Fruit fly (Drosophila melanogaster): ENCODE results near the gene if.
A peak's percentile ranks its signal among the peaks of the same experiment; 100 is the strongest.

Gene if

dm6 chrX:16746824-16747223 lies 36.4 kb downstream of the if start:
- TF ChIP-seq CG8478 (optimal IDR thresholded peaks at IDR 0.05) (no peak), CTCF (optimal IDR thresholded peaks at IDR 0.05) (peak; percentile 87)

- TF ChIP-seq CG8478 (optimal IDR thresholded peaks at IDR 0.05) (no peak), CTCF (optimal IDR thresholded peaks at IDR 0.05) (no peak)
These were observed 37.3 kb downstream of the if start for dm6 chrX:16745942-16746341.

dm6 chrX:16744345-16744744 lies 38.9 kb downstream of the if start:
- TF ChIP-seq CG8478 (optimal IDR thresholded peaks at IDR 0.05) (no peak), CTCF (optimal IDR thresholded peaks at IDR 0.05) (no peak)

- TF ChIP-seq CG8478 (optimal IDR thresholded peaks at IDR 0.05) = no peak
- TF ChIP-seq CTCF (optimal IDR thresholded peaks at IDR 0.05) = no peak
These were observed 40.7 kb downstream of the if start, which contains the start of gene Twdlalpha for dm6 chrX:16742547-16742946. TSS of gene Twdlalpha (plus strand) at chrX:16742847.

- TF ChIP-seq CG8478 (optimal IDR thresholded peaks at IDR 0.05) = no peak
- TF ChIP-seq CTCF (optimal IDR thresholded peaks at IDR 0.05) = no peak
These were observed 42.6 kb downstream of the if start, which contains the start of gene CG32568 for dm6 chrX:16740606-16741005. TSS of gene CG32568 (plus strand) at chrX:16740906.

- TF ChIP-seq CG8478 (optimal IDR thresholded peaks at IDR 0.05) (no peak), CTCF (optimal IDR thresholded peaks at IDR 0.05) (no peak)
These were observed 45.4 kb downstream of the if start, which contains the start of gene TwdlZ for dm6 chrX:16737878-16738277. TSS of gene TwdlZ (plus strand) at chrX:16738178.

dm6 chrX:16736180-16736579 lies 47.1 kb downstream of the if start:
- TF ChIP-seq CTCF (optimal IDR thresholded peaks at IDR 0.05) (no peak), CG8478 (optimal IDR thresholded peaks at IDR 0.05) (no peak)

- no peak for TF ChIP-seq CTCF (optimal IDR thresholded peaks at IDR 0.05)
- no peak for TF ChIP-seq CG8478 (optimal IDR thresholded peaks at IDR 0.05)
These were observed 48.6 kb downstream of the if start, which contains the start of gene TwdlY for dm6 chrX:16734647-16735046. TSS of gene TwdlY (plus strand) at chrX:16734947.

dm6 chrX:16733244-16733643 lies 50.0 kb downstream of the if start:
- no peak for TF ChIP-seq CTCF (optimal IDR thresholded peaks at IDR 0.05)
- TF ChIP-seq CG8478 (optimal IDR thresholded peaks at IDR 0.05) = no peak

- TF ChIP-seq CG8478 (optimal IDR thresholded peaks at IDR 0.05) = no peak
- no peak for TF ChIP-seq CTCF (optimal IDR thresholded peaks at IDR 0.05)
These were observed 52.4 kb downstream of the if start, which contains the start of gene TwdlX for dm6 chrX:16730791-16731190. TSS of gene TwdlX (plus strand) at chrX:16731091.

dm6 chrX:16724544-16724943 lies 58.7 kb downstream of the if start:
- no peak for TF ChIP-seq CG8478 (optimal IDR thresholded peaks at IDR 0.05)
- no peak for TF ChIP-seq CTCF (optimal IDR thresholded peaks at IDR 0.05)

dm6 chrX:16723203-16724173 lies 59.7 kb downstream of the if start:
- TF ChIP-seq CTCF (optimal IDR thresholded peaks at IDR 0.05) (no peak), CG8478 (optimal IDR thresholded peaks at IDR 0.05) (no peak)

dm6 chrX:16721168-16721567 lies 62.1 kb downstream of the if start, which contains the start of the genes CG32572 and CG34325:
TSS of gene CG32572 (plus strand) at chrX:16721183.
TSS of gene CG34325 (minus strand) at chrX:16721411.
- TF ChIP-seq CTCF (optimal IDR thresholded peaks at IDR 0.05) (no peak), CG8478 (optimal IDR thresholded peaks at IDR 0.05) (no peak)

- TF ChIP-seq CG8478 (optimal IDR thresholded peaks at IDR 0.05) = no peak
- no peak for TF ChIP-seq CTCF (optimal IDR thresholded peaks at IDR 0.05)
These were observed 65.0 kb downstream of the if start for dm6 chrX:16718169-16718723.

dm6 chrX:16716649-16717048 lies 66.6 kb downstream of the if start:
- no peak for TF ChIP-seq CG8478 (optimal IDR thresholded peaks at IDR 0.05)
- TF ChIP-seq CTCF (optimal IDR thresholded peaks at IDR 0.05) = no peak

- no peak for TF ChIP-seq CG8478 (optimal IDR thresholded peaks at IDR 0.05)
- TF ChIP-seq CTCF (optimal IDR thresholded peaks at IDR 0.05) = no peak
These were observed 72.2 kb downstream of the if start, which contains the start of gene CG13008 for dm6 chrX:16711003-16711402. TSS of gene CG13008 (plus strand) at chrX:16711303.

Data from S2 (cell line).